Worm (Caenorhabditis elegans) whole organism, L1 larva: ENCODE measurements around the gene coh-4.

Source experiments
- alr-1 ChIP-seq: fragments of 200-800 bp; sonication (Bioruptor generic); optimal IDR thresholded peaks from 2 replicates; lab custom pipeline; 2018; ENCODE audit warnings: borderline replicate concordance, mild to moderate bottlenecking, missing genetic modification characterization, missing compliant biosample characterization
- ceh-90 ChIP-seq: sonication (generic microtip); optimal IDR thresholded peaks from 2 replicates; lab custom pipeline; 2016; ENCODE audit warnings: missing genetic modification characterization, missing compliant biosample characterization
- dpl-1 ChIP-seq, 3 experiments: fragments of 150-350 bp in 2 of 3; sonication (generic microtip) in 1 of 3; optimal IDR thresholded peaks; 2 replicates each; lab custom pipeline; 2014 to 2017; ENCODE audit warnings: missing biosample characterization in 3 of 3, missing genetic modification characterization in 3 of 3, missing genetic modification reagents in 3 of 3
- hpl-2 ChIP-seq: fragments of 150-350 bp; optimal IDR thresholded peaks from 2 replicates; lab custom pipeline; 2014; ENCODE audit warnings: missing biosample characterization, missing genetic modification reagents, missing genetic modification characterization
- irx-1 ChIP-seq: sonication (generic microtip); optimal IDR thresholded peaks from 2 replicates; lab custom pipeline; 2016; ENCODE audit warnings: missing genetic modification characterization, missing compliant biosample characterization
- mep-1 ChIP-seq: fragments of 150-350 bp; optimal IDR thresholded peaks from 2 replicates; lab custom pipeline; 2014; ENCODE audit warnings: missing biosample characterization, missing genetic modification characterization
- pax-3 ChIP-seq: fragments of 200-800 bp; sonication (Bioruptor generic); optimal IDR thresholded peaks from 2 replicates; lab custom pipeline; 2018; ENCODE audit warnings: mild to moderate bottlenecking, missing genetic modification characterization, moderate library complexity, missing compliant biosample characterization
- sup-37 ChIP-seq: fragments of 200-800 bp; sonication (Bioruptor generic); optimal IDR thresholded peaks from 2 replicates; lab custom pipeline; 2018; ENCODE audit warnings: mild to moderate bottlenecking, missing genetic modification characterization, missing compliant biosample characterization
- unc-130 ChIP-seq: fragments of 150-350 bp; optimal IDR thresholded peaks from 2 replicates; lab custom pipeline; 2017; ENCODE audit warnings: missing biosample characterization, missing genetic modification characterization, inconsistent platforms
- vab-15 ChIP-seq: sonication (generic microtip); optimal IDR thresholded peaks from 2 replicates; lab custom pipeline; 2017; ENCODE audit warnings: missing genotype, mild to moderate bottlenecking, missing genetic modification characterization, missing compliant biosample characterization

coh-4 gene

ce11 chrV:4122415-4122814 lies 53.0 kb downstream of the coh-4 start, which contains the start of gene phat-5:
phat-5 (minus strand) TSS chrV:4122515.
- no peak for TF ChIP-seq sup-37
- TF ChIP-seq mep-1 (tag; lab: Kevin White, UChicago) = no peak
- no peak for TF ChIP-seq irx-1 (tag; lab: Kevin White, UChicago)
- no peak for TF ChIP-seq alr-1 (tag; lab: Kevin White, UChicago)
- no peak for TF ChIP-seq pax-3 (tag; lab: Kevin White, UChicago)

ce11 chrV:4120629-4121028 lies 54.8 kb downstream of the coh-4 start, which contains the start of gene T05B4.10:
T05B4.10 (minus strand) TSS chrV:4120729.
- TF ChIP-seq ceh-90 (tag; lab: Kevin White, UChicago) = no peak
- no peak for TF ChIP-seq hpl-2 (GFP tag; lab: Kevin White, UChicago)
- TF ChIP-seq dpl-1 (GFP tag; optimal IDR thresholded peaks at IDR 0.05; lab: Kevin White, UChicago) = no peak
- no peak for TF ChIP-seq unc-130
- no peak for TF ChIP-seq vab-15 (tag; lab: Kevin White, UChicago)
